Fruit fly (Drosophila melanogaster) whole organism, embryonic: Measurements from ENCODE around the gene Bet3.

Experiments
- ATbp ChIP-seq: fragments of 200-800 bp; sonication (Bioruptor generic); optimal IDR thresholded peaks from 2 replicates; lab custom pipeline; 2017; ENCODE audit warnings: missing biosample characterization, mild to moderate bottlenecking, missing genetic modification characterization, missing genetic modification reagents
- Aef1 ChIP-seq: fragments of 200-800 bp; sonication (Bioruptor generic); IDR thresholded peaks from 3 replicates; pipeline ENCODE4 v1.3.6; 2022; ENCODE audit warnings: missing biosample characterization, missing genetic modification characterization
- Awh ChIP-seq: fragments of 200-800 bp; sonication (Bioruptor generic); IDR thresholded peaks from 2 replicates; pipeline ENCODE4, ENCODE4 v1.3.6; 2022; ENCODE audit warnings: missing biosample characterization, missing genetic modification characterization
- CG10366 ChIP-seq: fragments of 200-800 bp; sonication (Bioruptor generic); IDR thresholded peaks from 2 replicates; pipeline ENCODE4 v1.3.6; 2022; ENCODE audit warnings: missing biosample characterization, missing genetic modification characterization
- CG10654 ChIP-seq: fragments of 200-800 bp; sonication (Bioruptor generic); optimal IDR thresholded peaks from 2 replicates; lab custom pipeline; 2016; ENCODE audit warnings: missing biosample characterization, missing genetic modification characterization
- CG12155 ChIP-seq: fragments of 200-800 bp; sonication (Bioruptor generic); optimal IDR thresholded peaks from 3 replicates; lab custom pipeline; 2016; ENCODE audit warnings: missing biosample characterization, missing genetic modification characterization
- CG1233 ChIP-seq: fragments of 200-800 bp; sonication (Bioruptor generic); optimal IDR thresholded peaks from 4 replicates; lab custom pipeline; 2018; ENCODE audit warnings: missing biosample characterization, mild to moderate bottlenecking, missing genetic modification characterization
- CG13287 ChIP-seq: fragments of 200-800 bp; sonication (Bioruptor generic); IDR thresholded peaks from 2 replicates; pipeline ENCODE4 v1.3.6; 2022; ENCODE audit warnings: missing biosample characterization, missing genetic modification characterization; ENCODE audit not compliant: partially characterized antibody
- CG13624 ChIP-seq: fragments of 200-800 bp; sonication (Bioruptor generic); optimal IDR thresholded peaks from 2 replicates; lab custom pipeline; 2016; ENCODE audit warnings: missing biosample characterization, missing genetic modification characterization
- CG1529 ChIP-seq: fragments of 200-800 bp; sonication (Bioruptor generic); optimal IDR thresholded peaks from 3 replicates; lab custom pipeline; 2018; ENCODE audit warnings: missing biosample characterization, missing genetic modification characterization
- CG18619 ChIP-seq: fragments of 200-800 bp; sonication (Bioruptor generic); optimal IDR thresholded peaks from 3 replicates; lab custom pipeline; 2017; ENCODE audit warnings: missing biosample characterization, mild to moderate bottlenecking, missing genetic modification characterization
- CG2199 ChIP-seq: fragments of 200-800 bp; sonication (Bioruptor generic); IDR thresholded peaks from 3 replicates; pipeline ENCODE4 v1.3.6; 2022; ENCODE audit warnings: missing biosample characterization, missing genetic modification characterization
- CG30431 ChIP-seq: fragments of 200-800 bp; sonication (Bioruptor generic); optimal IDR thresholded peaks from 2 replicates; lab custom pipeline; 2017; ENCODE audit warnings: missing biosample characterization, missing genetic modification characterization
- CG31441 ChIP-seq: fragments of 200-800 bp; sonication (Bioruptor generic); IDR thresholded peaks from 2 replicates; pipeline ENCODE4 v1.3.6; 2022; ENCODE audit warnings: missing biosample characterization, missing genetic modification characterization
- CG32767 ChIP-seq: fragments of 200-800 bp; sonication (Bioruptor generic); IDR thresholded peaks from 2 replicates; pipeline ENCODE4 v1.3.6; 2022; ENCODE audit warnings: missing biosample characterization, missing genetic modification characterization
- CG33213 ChIP-seq: fragments of 200-800 bp; sonication (Bioruptor generic); optimal IDR thresholded peaks from 3 replicates; lab custom pipeline; 2016; ENCODE audit warnings: missing biosample characterization, missing genetic modification characterization
- CG4360 ChIP-seq: fragments of 200-800 bp; sonication (Bioruptor generic); IDR thresholded peaks from 2 replicates; pipeline ENCODE4 v1.3.6; 2022; ENCODE audit warnings: missing biosample characterization, missing genetic modification characterization
- CG6689 ChIP-seq: fragments of 200-800 bp; sonication (Bioruptor generic); IDR thresholded peaks from 2 replicates; pipeline ENCODE4 v1.3.6; 2022; ENCODE audit warnings: missing biosample characterization, missing genetic modification characterization
- CG9932 ChIP-seq: fragments of 200-800 bp; sonication (Bioruptor generic); IDR thresholded peaks from 2 replicates; pipeline ENCODE4 v1.3.6; 2022; ENCODE audit warnings: missing biosample characterization, missing genetic modification characterization
- Deaf1 ChIP-seq: fragments of 200-800 bp; optimal IDR thresholded peaks from 3 replicates; lab custom pipeline; 2019; ENCODE audit warnings: missing biosample characterization, mild to moderate bottlenecking, missing genetic modification characterization, moderate library complexity
- Dip3 ChIP-seq: fragments of 200-800 bp; sonication (Bioruptor generic); optimal IDR thresholded peaks from 3 replicates; lab custom pipeline; 2016; ENCODE audit warnings: missing biosample characterization, missing genetic modification characterization
- Ets97D ChIP-seq: fragments of 200-800 bp; sonication (Bioruptor generic); optimal IDR thresholded peaks from 3 replicates; lab custom pipeline; 2016; ENCODE audit warnings: missing biosample characterization, missing genetic modification characterization
- Fer2 ChIP-seq: fragments of 200-800 bp; sonication (Bioruptor generic); optimal IDR thresholded peaks from 2 replicates; lab custom pipeline; 2018; ENCODE audit warnings: missing biosample characterization, mild to moderate bottlenecking, missing genetic modification characterization, moderate library complexity
- HLH4C ChIP-seq: fragments of 200-800 bp; sonication (Bioruptor generic); IDR thresholded peaks from 3 replicates; pipeline ENCODE4 v1.3.6; 2022; ENCODE audit warnings: missing biosample characterization, missing genetic modification characterization; ENCODE audit not compliant: partially characterized antibody
- Hand ChIP-seq: fragments of 200-800 bp; sonication (Bioruptor generic); optimal IDR thresholded peaks from 2 replicates; lab custom pipeline; 2017; ENCODE audit warnings: mild to moderate bottlenecking, missing biosample characterization, missing genetic modification reagents, missing genetic modification characterization
- MESR4 ChIP-seq: fragments of 200-800 bp; sonication (Bioruptor generic); optimal IDR thresholded peaks from 2 replicates; lab custom pipeline; 2018; ENCODE audit warnings: missing biosample characterization, mild to moderate bottlenecking, missing genetic modification characterization, moderate library complexity
- Myb ChIP-seq: fragments of 200-800 bp; sonication (Bioruptor generic); optimal IDR thresholded peaks from 2 replicates; lab custom pipeline; 2016; ENCODE audit warnings: missing biosample characterization, missing genetic modification characterization
- Xbp1 ChIP-seq: fragments of 200-800 bp; sonication (Bioruptor generic); optimal IDR thresholded peaks from 3 replicates; lab custom pipeline; 2016; ENCODE audit warnings: missing biosample characterization, mild to moderate bottlenecking, missing genetic modification characterization
- ara ChIP-seq: fragments of 200-800 bp; sonication (Bioruptor generic); IDR thresholded peaks from 2 replicates; pipeline ENCODE4 v1.3.6; 2022; ENCODE audit warnings: missing biosample characterization, missing genetic modification characterization
- croc ChIP-seq: fragments of 200-800 bp; sonication (Bioruptor generic); conservative IDR thresholded peaks from 3 replicates; pipeline ENCODE4 v1.3.6; 2022; ENCODE audit warnings: missing biosample characterization, missing genetic modification characterization
- crol ChIP-seq: fragments of 200-800 bp; sonication (Bioruptor generic); IDR thresholded peaks from 2 replicates; pipeline ENCODE4 v1.3.6; 2022; ENCODE audit warnings: missing biosample characterization, missing genetic modification characterization
- crp ChIP-seq, 2 experiments: fragments of 200-800 bp; sonication (Bioruptor generic); optimal IDR thresholded peaks; 2 replicates in 1 of 2; 3 replicates in 1 of 2; lab custom pipeline; 2017; ENCODE audit warnings: missing biosample characterization in 2 of 2, missing genetic modification characterization in 2 of 2, mild to moderate bottlenecking in 1 of 2, moderate library complexity in 1 of 2
- dm ChIP-seq: fragments of 200-800 bp; sonication (Bioruptor generic); optimal IDR thresholded peaks from 3 replicates; lab custom pipeline; 2016; ENCODE audit warnings: missing biosample characterization, missing genetic modification characterization
- dysf ChIP-seq: fragments of 200-800 bp; sonication (Bioruptor generic); IDR thresholded peaks from 3 replicates; pipeline ENCODE4 v1.3.6; 2022; ENCODE audit warnings: missing biosample characterization, missing genetic modification characterization
- esg ChIP-seq: fragments of 200-800 bp; sonication (Bioruptor generic); conservative IDR thresholded peaks from 2 replicates; pipeline ENCODE4 v1.3.6; 2022; ENCODE audit warnings: missing biosample characterization, missing genetic modification characterization
- fd3F ChIP-seq: fragments of 200-800 bp; sonication (Bioruptor generic); optimal IDR thresholded peaks from 2 replicates; lab custom pipeline; 2018; ENCODE audit warnings: missing biosample characterization, mild to moderate bottlenecking, missing genetic modification characterization, moderate library complexity
- grau ChIP-seq: fragments of 200-800 bp; optimal IDR thresholded peaks from 3 replicates; lab custom pipeline; 2019; ENCODE audit warnings: missing biosample characterization, mild to moderate bottlenecking, missing genetic modification characterization, moderate library complexity
- gsb-n ChIP-seq: fragments of 200-800 bp; sonication (Bioruptor generic); optimal IDR thresholded peaks from 3 replicates; lab custom pipeline; 2018; ENCODE audit warnings: missing biosample characterization, mild to moderate bottlenecking, missing genetic modification characterization
- gt ChIP-seq: fragments of 200-800 bp; sonication (Bioruptor generic); IDR thresholded peaks from 2 replicates; pipeline ENCODE4 v1.3.6; 2022; ENCODE audit warnings: missing biosample characterization, missing genetic modification characterization
- ham ChIP-seq: fragments of 200-800 bp; sonication (Bioruptor generic); IDR thresholded peaks from 2 replicates; pipeline ENCODE4 v1.3.6; 2022; ENCODE audit warnings: missing biosample characterization, missing genetic modification characterization
- kay ChIP-seq: fragments of 200-800 bp; sonication (Bioruptor generic); optimal IDR thresholded peaks from 2 replicates; lab custom pipeline; 2016; ENCODE audit warnings: missing biosample characterization, missing genetic modification characterization
- knrl ChIP-seq: fragments of 200-800 bp; sonication (Bioruptor generic); IDR thresholded peaks from 3 replicates; pipeline ENCODE4 v1.3.6; 2022; ENCODE audit warnings: missing biosample characterization, missing genetic modification characterization; ENCODE audit not compliant: partially characterized antibody
- luna ChIP-seq: fragments of 200-800 bp; sonication (Bioruptor generic); optimal IDR thresholded peaks from 2 replicates; lab custom pipeline; 2016; ENCODE audit warnings: missing biosample characterization, missing genetic modification characterization
- mam ChIP-seq: fragments of 200-800 bp; sonication (Bioruptor generic); optimal IDR thresholded peaks from 3 replicates; lab custom pipeline; 2016; ENCODE audit warnings: missing biosample characterization, missing genetic modification characterization
- nerfin-2 ChIP-seq: fragments of 200-800 bp; sonication (Bioruptor generic); IDR thresholded peaks from 2 replicates; pipeline ENCODE4 v1.3.6; 2022; ENCODE audit warnings: missing biosample characterization, missing genetic modification characterization; ENCODE audit not compliant: partially characterized antibody
- odd ChIP-seq: fragments of 200-800 bp; sonication (Bioruptor generic); optimal IDR thresholded peaks from 2 replicates; lab custom pipeline; 2017; ENCODE audit warnings: missing biosample characterization, mild to moderate bottlenecking, missing genetic modification characterization
- sc ChIP-seq, 3 experiments: fragments of >200 bp in 2 of 3; fragments of 200-800 bp in 1 of 3; sonication (Bioruptor generic) in 1 of 3; optimal IDR thresholded peaks; 2 replicates in 2 of 3; 3 replicates in 1 of 3; lab custom pipeline; 2017; ENCODE audit warnings: mild to moderate bottlenecking in 1 of 3, missing biosample characterization in 1 of 3, missing genetic modification characterization in 1 of 3, missing genetic modification reagents in 1 of 3
- ssp ChIP-seq: fragments of 200-800 bp; sonication (Bioruptor generic); IDR thresholded peaks from 2 replicates; pipeline ENCODE4 v1.3.6; 2022; ENCODE audit warnings: missing biosample characterization, missing genetic modification characterization
- toy ChIP-seq: fragments of 200-800 bp; sonication (Bioruptor generic); IDR thresholded peaks from 2 replicates; pipeline ENCODE4 v1.3.6; 2022; ENCODE audit warnings: missing biosample characterization, missing genetic modification characterization
- ttk ChIP-seq: fragments of 200-800 bp; sonication (Bioruptor generic); IDR thresholded peaks from 2 replicates; pipeline ENCODE4 v2.1.2; 2022; ENCODE audit warnings: missing biosample characterization, missing genetic modification characterization

Bet3 gene

dm6 chr3L:9426656-9427294, 15.3 kb downstream of the Bet3 start, which contains the start of the genes Atat and Shc (continued):
- TF ChIP-seq Hand (GFP tag; lab: Kevin White, UChicago) (peak; percentile 93), Dip3 (GFP tag; lab: Kevin White, UChicago) (peak; percentile 100), ara (GFP tag; lab: Robert Waterston, UW) (peak; percentile 99), crp (GFP tag; optimal IDR thresholded peaks at IDR 0.05; lab: Kevin White, UChicago) (peak in 1 of 2 experiments; percentile 77), Deaf1 (tag; lab: Kevin White, UChicago) (peak; percentile 84), ATbp (GFP tag; lab: Kevin White, UChicago) (peak; percentile 93), ssp (GFP tag; lab: Robert Waterston, UW) (peak; percentile 97), Fer2 (peak; percentile 99), CG1233 (GFP tag; lab: Kevin White, UChicago) (peak; percentile 98), CG10366 (GFP tag; lab: Robert Waterston, UW) (peak; percentile 100), CG4360 (GFP tag; lab: Robert Waterston, UW) (peak; percentile 87), odd (GFP tag; lab: Kevin White, UChicago) (peak; percentile 88), Xbp1 (GFP tag; lab: Kevin White, UChicago) (peak; percentile 100), gt (GFP tag; lab: Robert Waterston, UW) (peak; percentile 99), CG18619 (GFP tag; lab: Kevin White, UChicago) (peak; percentile 99), CG31441 (GFP tag; lab: Robert Waterston, UW) (peak; percentile 97), CG2199 (GFP tag; lab: Robert Waterston, UW) (peak; percentile 99), CG33213 (GFP tag; lab: Kevin White, UChicago) (peak; percentile 99), CG13287 (peak; percentile 94), CG13624 (peak; percentile 100), knrl (GFP tag; lab: Robert Waterston, UW) (peak; percentile 96), CG10654 (GFP tag; lab: Kevin White, UChicago) (peak; percentile 99), nerfin-2 (GFP tag; lab: Robert Waterston, UW) (peak; percentile 77), dysf (GFP tag; lab: Robert Waterston, UW) (peak; percentile 100), fd3F (peak; percentile 99), Aef1 (GFP tag; lab: Robert Waterston, UW) (peak; percentile 100), dm (GFP tag; lab: Kevin White, UChicago) (peak; percentile 99), luna (GFP tag; lab: Kevin White, UChicago) (peak; percentile 99), CG6689 (peak; percentile 99), sc (optimal IDR thresholded peaks at IDR 0.05; lab: Kevin White, UChicago) (no peak), sc (GFP tag; optimal IDR thresholded peaks at IDR 0.05; lab: Kevin White, UChicago) (peak; percentile 96), mam (GFP tag; lab: Kevin White, UChicago) (peak; percentile 100), CG1529 (GFP tag; lab: Kevin White, UChicago) (peak; percentile 94), gsb-n (tag; lab: Kevin White, UChicago) (peak; percentile 97), esg (GFP tag; lab: Robert Waterston, UW) (peak; percentile 100), Myb (peak; percentile 96), toy (GFP tag; lab: Robert Waterston, UW) (peak; percentile 99), croc (GFP tag; lab: Robert Waterston, UW) (peak; percentile 99), CG30431 (peak; percentile 100), ttk (GFP tag; lab: Robert Waterston, UW) (peak; percentile 100), Awh (GFP tag; lab: Robert Waterston, UW) (peak; percentile 98), CG9932 (peak; percentile 100), CG12155 (peak; percentile 99), kay (GFP tag; lab: Kevin White, UChicago) (peak; percentile 99), HLH4C (GFP tag; lab: Robert Waterston, UW) (peak; percentile 87), Ets97D (GFP tag; lab: Kevin White, UChicago) (peak; percentile 97), MESR4 (GFP tag; lab: Kevin White, UChicago) (peak; percentile 69), grau (tag; lab: Kevin White, UChicago) (peak; percentile 98), CG32767 (peak; percentile 98), ham (GFP tag; lab: Robert Waterston, UW) (peak; percentile 98), crol (GFP tag; lab: Robert Waterston, UW) (peak; percentile 85)
